Worm (Caenorhabditis elegans) whole organism, L3 larva: Measurements from ENCODE around the gene immp-2.
A peak's percentile ranks its signal among the peaks of the same experiment; 100 is the strongest.

Experiments
- R02D3.7 ChIP-seq: fragments of 150-350 bp; optimal IDR thresholded peaks from 2 replicates; lab custom pipeline; 2014; ENCODE audit warnings: missing biosample characterization, missing genetic modification characterization
- ZK546.5 ChIP-seq: sonication (generic microtip); optimal IDR thresholded peaks from 2 replicates; lab custom pipeline; 2017; ENCODE audit warnings: missing biosample characterization, missing genetic modification characterization
- aly-2 ChIP-seq: fragments of 150-350 bp; optimal IDR thresholded peaks from 2 replicates; lab custom pipeline; 2014; ENCODE audit warnings: missing biosample characterization, missing genetic modification characterization
- ceh-16 ChIP-seq: sonication (generic microtip); optimal IDR thresholded peaks from 2 replicates; lab custom pipeline; 2017; ENCODE audit warnings: missing biosample characterization, missing genetic modification characterization
- ceh-28 ChIP-seq: fragments of 150-350 bp; optimal IDR thresholded peaks from 2 replicates; lab custom pipeline; 2014; ENCODE audit warnings: missing biosample characterization, missing genetic modification reagents, missing genetic modification characterization
- daf-12 ChIP-seq: fragments of 150-350 bp; optimal IDR thresholded peaks from 2 replicates; lab custom pipeline; 2014; ENCODE audit warnings: missing biosample characterization, missing genetic modification reagents, missing genetic modification characterization
- egl-27 ChIP-seq: sonication (generic microtip); optimal IDR thresholded peaks from 4 replicates; lab custom pipeline; 2017; ENCODE audit warnings: missing biosample characterization, missing genetic modification reagents, missing genetic modification characterization
- egl-5 ChIP-seq: fragments of 150-350 bp; optimal IDR thresholded peaks from 2 replicates; lab custom pipeline; 2017; ENCODE audit warnings: missing biosample characterization, missing genetic modification reagents, missing genetic modification characterization, inconsistent platforms
- elt-1 ChIP-seq: fragments of 150-350 bp; optimal IDR thresholded peaks from 2 replicates; lab custom pipeline; 2014; ENCODE audit warnings: missing biosample characterization, missing genetic modification characterization
- elt-2 ChIP-seq: sonication (generic microtip); optimal IDR thresholded peaks from 2 replicates; lab custom pipeline; 2016; ENCODE audit warnings: missing genetic modification reagents, mild to moderate bottlenecking, missing genetic modification characterization, missing compliant biosample characterization
- elt-3 ChIP-seq, 3 experiments: fragments of 150-350 bp in 1 of 3; sonication (generic microtip) in 2 of 3; optimal IDR thresholded peaks; 2 replicates in 2 of 3; 4 replicates in 1 of 3; lab custom pipeline; 2014 to 2017; ENCODE audit warnings: missing biosample characterization in 3 of 3, missing genetic modification characterization in 3 of 3
- eor-1 ChIP-seq, 2 experiments: fragments of 150-350 bp; optimal IDR thresholded peaks; 2 replicates each; lab custom pipeline; 2014 to 2018; ENCODE audit warnings: missing biosample characterization in 2 of 2, missing genetic modification characterization in 2 of 2
- fkh-10 ChIP-seq: sonication (generic microtip); optimal IDR thresholded peaks from 2 replicates; lab custom pipeline; 2017; ENCODE audit warnings: missing biosample characterization, missing genetic modification reagents, missing genetic modification characterization
- fkh-2 ChIP-seq: fragments of 150-350 bp; optimal IDR thresholded peaks from 2 replicates; lab custom pipeline; 2014; ENCODE audit warnings: missing biosample characterization, missing genetic modification reagents, missing genetic modification characterization
- hmg-11 ChIP-seq: sonication (generic microtip); optimal IDR thresholded peaks from 2 replicates; lab custom pipeline; 2016; ENCODE audit warnings: missing genetic modification characterization, missing compliant biosample characterization
- jun-1 ChIP-seq: fragments of 150-350 bp; optimal IDR thresholded peaks from 2 replicates; lab custom pipeline; 2014; ENCODE audit warnings: missing biosample characterization, missing genetic modification reagents, missing genetic modification characterization
- lin-15B ChIP-seq: fragments of 150-350 bp; optimal IDR thresholded peaks from 2 replicates; lab custom pipeline; 2014; ENCODE audit warnings: missing biosample characterization, missing genetic modification characterization
- lin-39 ChIP-seq: fragments of 150-350 bp; optimal IDR thresholded peaks from 2 replicates; lab custom pipeline; 2018; ENCODE audit warnings: missing biosample characterization, missing genetic modification reagents, missing genetic modification characterization
- lsy-12 ChIP-seq: sonication (generic microtip); optimal IDR thresholded peaks from 2 replicates; lab custom pipeline; 2016; ENCODE audit warnings: mild to moderate bottlenecking, missing genetic modification characterization, missing compliant biosample characterization
- mdl-1 ChIP-seq: fragments of 150-350 bp; optimal IDR thresholded peaks from 2 replicates; lab custom pipeline; 2014; ENCODE audit warnings: missing biosample characterization, missing genetic modification characterization
- mml-1 ChIP-seq: fragments of 150-350 bp; sonication (generic microtip); optimal IDR thresholded peaks from 3 replicates; lab custom pipeline; 2014; ENCODE audit warnings: missing biosample characterization, missing genetic modification characterization
- nfya-1 ChIP-seq: sonication (generic microtip); optimal IDR thresholded peaks from 2 replicates; lab custom pipeline; 2017; ENCODE audit warnings: missing genetic modification characterization, mild to moderate bottlenecking, missing compliant biosample characterization, antibody characterized with exemption, moderate library complexity; ENCODE audit not compliant: insufficient read depth
- nhr-11 ChIP-seq: fragments of 150-350 bp; optimal IDR thresholded peaks from 2 replicates; lab custom pipeline; 2014; ENCODE audit warnings: missing biosample characterization, missing genetic modification characterization
- nhr-12 ChIP-seq: fragments of 150-350 bp; optimal IDR thresholded peaks from 2 replicates; lab custom pipeline; 2014; ENCODE audit warnings: missing biosample characterization, missing genetic modification characterization
- nhr-23 ChIP-seq: fragments of 150-350 bp; optimal IDR thresholded peaks from 2 replicates; lab custom pipeline; 2014; ENCODE audit warnings: missing biosample characterization, missing genetic modification reagents, missing genetic modification characterization
- nhr-25 ChIP-seq: sonication (generic microtip); optimal IDR thresholded peaks from 2 replicates; lab custom pipeline; 2017; ENCODE audit warnings: missing biosample characterization, missing genetic modification characterization
- nhr-28 ChIP-seq: fragments of 150-350 bp; optimal IDR thresholded peaks from 2 replicates; lab custom pipeline; 2014; ENCODE audit warnings: missing biosample characterization, missing genetic modification characterization
- nhr-43 ChIP-seq: sonication (generic microtip); optimal IDR thresholded peaks from 2 replicates; lab custom pipeline; 2016; ENCODE audit warnings: mild to moderate bottlenecking, missing genetic modification characterization, missing compliant biosample characterization; ENCODE audit not compliant: poor library complexity, severe bottlenecking
- nhr-67 ChIP-seq: fragments of 150-350 bp; optimal IDR thresholded peaks from 2 replicates; lab custom pipeline; 2014; ENCODE audit warnings: missing biosample characterization, missing genetic modification characterization
- nhr-76 ChIP-seq: fragments of 150-350 bp; sonication (generic microtip); optimal IDR thresholded peaks from 5 replicates; lab custom pipeline; 2014; ENCODE audit warnings: missing biosample characterization, missing genetic modification characterization
- nhr-77 ChIP-seq: fragments of 150-350 bp; optimal IDR thresholded peaks from 2 replicates; lab custom pipeline; 2014; ENCODE audit warnings: missing biosample characterization, missing genetic modification characterization
- pha-4 ChIP-seq: fragments of 150-350 bp; optimal IDR thresholded peaks from 2 replicates; lab custom pipeline; 2014; ENCODE audit warnings: missing biosample characterization, missing genetic modification reagents, missing genetic modification characterization
- pqm-1 ChIP-seq: fragments of 150-350 bp; optimal IDR thresholded peaks from 2 replicates; lab custom pipeline; 2017; ENCODE audit warnings: missing biosample characterization, missing genetic modification characterization, inconsistent platforms
- skn-1 ChIP-seq: fragments of 150-350 bp; optimal IDR thresholded peaks from 2 replicates; lab custom pipeline; 2014; ENCODE audit warnings: missing biosample characterization, missing genetic modification characterization
- unc-39 ChIP-seq: sonication (generic microtip); optimal IDR thresholded peaks from 4 replicates; lab custom pipeline; 2017; ENCODE audit warnings: missing biosample characterization, missing genetic modification characterization
- zag-1 ChIP-seq: fragments of 150-350 bp; optimal IDR thresholded peaks from 2 replicates; lab custom pipeline; 2014; ENCODE audit warnings: missing biosample characterization, missing genetic modification characterization
- ztf-11 ChIP-seq: fragments of 150-350 bp; optimal IDR thresholded peaks from 2 replicates; lab custom pipeline; 2014; ENCODE audit warnings: missing biosample characterization, missing genetic modification characterization

immp-2 gene

ce11 chrIV:1011776-1012175 is 6.1 kb upstream of the immp-2 start:
- no peak for TF ChIP-seq pqm-1 (tag; lab: Kevin White, UChicago)
- no peak for TF ChIP-seq nhr-11 (tag; lab: Kevin White, UChicago)
- no peak for TF ChIP-seq elt-3 (tag; optimal IDR thresholded peaks at IDR 0.05; lab: Kevin White, UChicago)
- TF ChIP-seq R02D3.7 = no peak
- TF ChIP-seq lsy-12 (tag; lab: Kevin White, UChicago) = no peak
- no peak for TF ChIP-seq ceh-16 (tag; lab: Kevin White, UChicago)
- TF ChIP-seq egl-5 (tag; lab: Kevin White, UChicago) = no peak
- TF ChIP-seq daf-12 (tag; lab: Kevin White, UChicago) = no peak
- no peak for TF ChIP-seq eor-1 (tag; optimal IDR thresholded peaks at IDR 0.05; lab: Kevin White, UChicago)
- no peak for TF ChIP-seq elt-2 (tag; lab: Kevin White, UChicago)
- TF ChIP-seq hmg-11 (tag; lab: Kevin White, UChicago) = no peak
- TF ChIP-seq skn-1 (tag; lab: Kevin White, UChicago) = no peak
- no peak for TF ChIP-seq zag-1 (tag; lab: Kevin White, UChicago)

DNA sequence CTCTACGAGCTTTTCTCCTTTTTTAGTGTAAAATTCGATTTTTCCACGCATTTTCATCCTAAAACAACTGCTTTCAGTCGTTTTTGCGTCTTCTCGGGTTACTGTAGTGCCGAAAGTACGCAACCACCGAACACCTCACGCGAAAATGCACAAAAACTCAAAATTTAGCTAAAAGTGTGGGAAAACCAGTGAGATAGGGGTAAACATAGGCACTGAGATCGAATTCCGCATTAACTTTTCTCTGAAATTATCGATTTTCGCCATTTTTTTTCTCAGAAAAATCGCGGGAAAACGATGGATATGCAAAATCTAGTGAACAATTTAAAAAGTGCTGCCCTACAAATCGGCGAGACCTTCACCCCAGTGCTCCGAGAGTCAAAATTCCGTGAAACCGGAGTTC is 4.6 kb upstream of the immp-2 start, which contains the start of gene atg-3:
atg-3 (plus strand) TSS at position 301 of the 400 bp plus-strand sequence.
- TF ChIP-seq elt-1 (no peak), lin-39 (tag; lab: Kevin White, UChicago) (no peak), nhr-77 (tag; lab: Kevin White, UChicago) (no peak)
- TF ChIP-seq, all 47 proteins: peak for 0

DNA sequence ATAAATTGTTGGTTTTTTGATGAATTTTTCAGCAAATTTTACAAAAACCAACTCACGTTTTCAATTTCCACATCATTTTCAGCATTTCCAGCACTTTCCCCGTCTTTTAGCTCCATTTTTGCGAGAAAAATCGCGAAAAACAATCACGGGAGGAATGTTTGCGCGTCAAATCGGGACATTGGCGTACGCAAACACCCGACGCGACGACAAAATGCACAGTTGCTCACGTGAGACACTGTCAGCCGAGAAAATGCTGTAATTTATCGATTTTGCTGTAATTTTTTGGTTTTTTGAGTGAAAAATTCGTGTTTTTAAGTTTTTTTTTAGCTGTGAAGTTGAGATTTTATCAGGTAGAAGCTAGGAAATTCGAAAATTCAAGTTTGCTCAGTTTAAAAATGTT is 3.9 kb upstream of the immp-2 start, which contains the start of gene Y55F3AM.9:
Y55F3AM.9 (minus strand) TSS at position 189 of the 400 bp plus-strand sequence.
- TF ChIP-seq ceh-16 (tag; lab: Kevin White, UChicago) = no peak
- no peak for TF ChIP-seq hmg-11 (tag; lab: Kevin White, UChicago)
- TF ChIP-seq nhr-12 (tag; lab: Kevin White, UChicago) = no peak
- peak; percentile 47 for TF ChIP-seq ceh-28 (tag; lab: Kevin White, UChicago)
- no peak for TF ChIP-seq mml-1 (tag; lab: Kevin White, UChicago)
- TF ChIP-seq jun-1 (tag; lab: Kevin White, UChicago) = no peak
- TF ChIP-seq ztf-11 (tag; lab: Kevin White, UChicago) = no peak
- TF ChIP-seq fkh-10 (GFP tag; lab: Kevin White, UChicago) = no peak
- TF ChIP-seq egl-27 (tag; lab: Kevin White, UChicago) = no peak
- TF ChIP-seq nhr-23 (tag; lab: Kevin White, UChicago) = no peak
- no peak for TF ChIP-seq unc-39 (tag; lab: Kevin White, UChicago)
- TF ChIP-seq pha-4 (tag; lab: Kevin White, UChicago) = peak; percentile 48
- no peak for TF ChIP-seq nhr-25 (tag; lab: Kevin White, UChicago)
- TF ChIP-seq nhr-77 (tag; lab: Kevin White, UChicago) = no peak
- TF ChIP-seq egl-5 (tag; lab: Kevin White, UChicago) = peak; percentile 66
- no peak for TF ChIP-seq aly-2 (tag; lab: Kevin White, UChicago)
- TF ChIP-seq lin-15B (tag; lab: Kevin White, UChicago) = peak; percentile 58
- TF ChIP-seq mdl-1 (tag; lab: Kevin White, UChicago) = no peak
- no peak for TF ChIP-seq nhr-28 (tag; lab: Kevin White, UChicago)
- no peak for TF ChIP-seq ZK546.5 (tag; lab: Kevin White, UChicago)
- TF ChIP-seq nfya-1 = peak; percentile 42

ce11 chrIV:1006662-1007061 is 1.0 kb upstream of the immp-2 start:
- no peak for TF ChIP-seq nhr-67 (tag; lab: Kevin White, UChicago)
- TF ChIP-seq ceh-28 (tag; lab: Kevin White, UChicago) = peak; percentile 90

DNA sequence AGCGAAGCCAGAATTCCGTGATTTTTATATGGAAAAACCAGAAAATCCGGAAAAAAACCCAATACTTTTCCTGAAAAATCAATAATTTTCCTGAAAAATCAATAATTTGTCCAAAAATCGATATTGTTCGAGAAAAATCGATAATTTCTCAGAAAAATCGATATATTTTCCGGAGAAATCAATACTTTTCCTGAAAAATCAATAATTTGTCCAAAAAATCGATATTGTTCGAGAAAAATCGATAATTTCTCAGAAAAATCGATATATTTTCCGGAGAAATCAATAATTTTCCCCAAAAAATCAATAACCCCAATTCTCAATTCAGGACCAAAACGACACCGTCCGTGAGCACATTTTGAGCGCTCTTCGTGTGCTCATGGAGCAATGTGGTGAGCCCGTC is 5.2 kb downstream of the immp-2 start:
- TF ChIP-seq fkh-2 (tag; lab: Kevin White, UChicago) (no peak), nhr-43 (tag; lab: Kevin White, UChicago) (no peak), nhr-76 (tag; lab: Kevin White, UChicago) (no peak), skn-1 (tag; lab: Kevin White, UChicago) (no peak), fkh-10 (GFP tag; lab: Kevin White, UChicago) (no peak), ceh-28 (tag; lab: Kevin White, UChicago) (peak; percentile 97), eor-1 (tag; optimal IDR thresholded peaks at IDR 0.05; lab: Kevin White, UChicago) (no peak), nhr-67 (tag; lab: Kevin White, UChicago) (no peak), unc-39 (tag; lab: Kevin White, UChicago) (no peak)
